Worm (Caenorhabditis elegans) whole organism, L2 larva: ENCODE data around the gene R13A1.1.

Experiments used
- ZK546.5 ChIP-seq: sonication (generic microtip); optimal IDR thresholded peaks from 2 replicates; lab custom pipeline; 2017; ENCODE audit warnings: missing biosample characterization, missing genetic modification characterization
- blmp-1 ChIP-seq: sonication (generic microtip); optimal IDR thresholded peaks from 2 replicates; lab custom pipeline; 2017; ENCODE audit warnings: missing genetic modification characterization, mild to moderate bottlenecking, missing compliant biosample characterization, antibody characterized with exemption, moderate library complexity; ENCODE audit not compliant: insufficient read depth
- ceh-16 ChIP-seq: fragments of 150-350 bp; optimal IDR thresholded peaks from 2 replicates; lab custom pipeline; 2014; ENCODE audit warnings: missing biosample characterization, missing genetic modification characterization
- ceh-82 ChIP-seq: fragments of 150-350 bp; optimal IDR thresholded peaks from 2 replicates; lab custom pipeline; 2014; ENCODE audit warnings: missing biosample characterization, missing genetic modification characterization
- egl-27 ChIP-seq: sonication (generic microtip); optimal IDR thresholded peaks from 3 replicates; lab custom pipeline; 2017; ENCODE audit warnings: missing biosample characterization, missing genetic modification reagents, missing genetic modification characterization
- elt-1 ChIP-seq: fragments of 150-350 bp; optimal IDR thresholded peaks from 2 replicates; lab custom pipeline; 2014; ENCODE audit warnings: missing biosample characterization, missing genetic modification characterization
- lin-39 ChIP-seq: fragments of 150-350 bp; optimal IDR thresholded peaks from 2 replicates; lab custom pipeline; 2014; ENCODE audit warnings: missing biosample characterization, missing genetic modification reagents, missing genetic modification characterization
- mbf-1 ChIP-seq: sonication (generic microtip); optimal IDR thresholded peaks from 2 replicates; lab custom pipeline; 2017; ENCODE audit warnings: missing biosample characterization, missing genetic modification characterization
- mdl-1 ChIP-seq, 2 experiments: fragments of 150-350 bp in 1 of 2; sonication (generic microtip) in 1 of 2; optimal IDR thresholded peaks; 2 replicates each; lab custom pipeline; 2017; ENCODE audit warnings: missing biosample characterization in 2 of 2, missing genetic modification characterization in 2 of 2
- nhr-25 ChIP-seq: fragments of 150-350 bp; sonication (generic microtip); optimal IDR thresholded peaks from 3 replicates; lab custom pipeline; 2014; ENCODE audit warnings: missing biosample characterization, missing genetic modification characterization
- nhr-6 ChIP-seq: fragments of 150-350 bp; optimal IDR thresholded peaks from 2 replicates; lab custom pipeline; 2014; ENCODE audit warnings: missing biosample characterization, missing genetic modification characterization
- unc-62 ChIP-seq: fragments of 150-350 bp; optimal IDR thresholded peaks from 2 replicates; lab custom pipeline; 2014; ENCODE audit warnings: missing biosample characterization, missing genetic modification reagents, missing genetic modification characterization
- zag-1 ChIP-seq: fragments of 150-350 bp; optimal IDR thresholded peaks from 2 replicates; lab custom pipeline; 2014; ENCODE audit warnings: missing biosample characterization, missing genetic modification characterization

DNA sequence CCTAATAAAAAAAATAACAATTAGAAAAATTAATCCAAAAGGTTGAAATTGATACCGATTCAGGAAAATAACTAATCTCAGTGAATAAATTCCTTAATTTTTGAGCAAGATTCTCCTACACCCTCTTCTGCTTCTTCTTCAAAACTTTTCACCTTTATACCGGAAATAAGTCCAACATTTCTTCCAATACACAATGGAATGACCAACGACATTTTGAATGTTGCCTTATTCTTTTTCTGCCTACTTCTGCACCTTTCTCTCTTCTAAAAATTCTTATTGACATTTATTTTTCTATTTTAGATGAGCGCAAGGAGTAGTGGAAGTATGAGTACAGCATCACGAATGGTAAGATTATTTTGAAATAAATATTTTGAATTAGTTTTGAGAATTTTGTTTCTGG, 23.0 kb upstream of the R13A1.1 start, which contains the start of gene unc-8:
- TF ChIP-seq blmp-1 (tag; lab: Kevin White, UChicago) = no peak
- TF ChIP-seq elt-1 (tag; lab: Kevin White, UChicago) = no peak
- TF ChIP-seq nhr-25 = no peak
- no peak for TF ChIP-seq zag-1 (tag; lab: Kevin White, UChicago)
- TF ChIP-seq unc-62 = no peak
- TF ChIP-seq ZK546.5 (tag; lab: Kevin White, UChicago) = no peak
- no peak for TF ChIP-seq mdl-1 (tag; optimal IDR thresholded peaks at IDR 0.05; lab: Kevin White, UChicago)
- no peak for TF ChIP-seq ceh-16 (tag; lab: Kevin White, UChicago)
- no peak for TF ChIP-seq egl-27
- no peak for TF ChIP-seq ceh-82
- no peak for TF ChIP-seq nhr-6 (tag; lab: Kevin White, UChicago)
- TF ChIP-seq mbf-1 (tag; lab: Kevin White, UChicago) = no peak
- no peak for TF ChIP-seq lin-39 (tag; lab: Kevin White, UChicago)
